Worm (Caenorhabditis elegans): Measurements from ENCODE around the gene flp-11.
A peak's percentile ranks its signal among the peaks of the same experiment; 100 is the strongest.

flp-11 gene

ce11 chrX:4704877-4705276 lies 26.9 kb upstream of the flp-11 start, which contains the start of gene aqp-8:
Gene aqp-8, minus strand, starts transcription at chrX:4704977.
- TF ChIP-seq flt-1 (GFP tag; IDR thresholded peaks at IDR 0.05): no peak

DNA sequence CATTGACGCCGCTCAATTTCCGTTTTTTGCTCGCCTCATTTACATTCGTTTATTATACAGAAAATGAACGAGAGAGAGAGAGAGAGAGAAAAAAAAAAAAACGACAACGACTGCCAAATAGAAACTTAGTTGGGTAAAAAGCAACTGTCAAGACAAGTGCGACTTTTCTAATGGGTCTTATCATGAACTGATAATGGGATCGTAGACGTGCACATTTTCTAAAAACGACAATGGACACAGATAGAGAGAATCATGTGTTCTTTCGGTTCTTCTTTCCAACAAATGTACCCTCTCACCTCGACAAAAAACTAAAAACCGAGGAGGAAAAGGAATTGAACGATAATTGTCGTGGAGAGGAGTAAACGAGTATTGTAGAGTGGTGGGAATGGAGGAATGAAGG lies 22.2 kb upstream of the flp-11 start:
- no peak for TF ChIP-seq hmbx-1 (tag; optimal IDR thresholded peaks at IDR 0.05)
- TF ChIP-seq tbx-37 (GFP tag; conservative IDR thresholded peaks at IDR 0.05): no peak
- TF ChIP-seq hnd-1 (tag; optimal IDR thresholded peaks at IDR 0.05): no peak
- no peak for TF ChIP-seq ceh-36 (tag; optimal IDR thresholded peaks at IDR 0.05)
- no peak for TF ChIP-seq aly-1 (tag; optimal IDR thresholded peaks at IDR 0.05)
- no peak for TF ChIP-seq ceh-13 (GFP tag; optimal IDR thresholded peaks at IDR 0.05)
- TF ChIP-seq ets-7 (tag; optimal IDR thresholded peaks at IDR 0.05): no peak
- no peak for TF ChIP-seq F13C5.2 (tag; optimal IDR thresholded peaks at IDR 0.05)
- no peak for TF ChIP-seq flt-1 (GFP tag; IDR thresholded peaks at IDR 0.05)
- TF ChIP-seq hmg-4 (GFP tag; optimal IDR thresholded peaks at IDR 0.05): no peak
- TF ChIP-seq B0310.2 (tag; optimal IDR thresholded peaks at IDR 0.05): no peak
- no peak for TF ChIP-seq tra-4 (tag; optimal IDR thresholded peaks at IDR 0.05)
- TF ChIP-seq tbx-11 (GFP tag; IDR thresholded peaks at IDR 0.05): no peak
- no peak for TF ChIP-seq ama-1 (optimal IDR thresholded peaks at IDR 0.05)
- no peak for TF ChIP-seq pes-1 (GFP tag; IDR thresholded peaks at IDR 0.05)

- TF ChIP-seq B0310.2 (tag; optimal IDR thresholded peaks at IDR 0.05): no peak
- TF ChIP-seq sea-1 (GFP tag; conservative IDR thresholded peaks at IDR 0.05): no peak
- no peak for TF ChIP-seq tra-4 (tag; optimal IDR thresholded peaks at IDR 0.05)
- TF ChIP-seq ama-1 (optimal IDR thresholded peaks at IDR 0.05): no peak
- no peak for TF ChIP-seq hmbx-1 (tag; optimal IDR thresholded peaks at IDR 0.05)
- no peak for TF ChIP-seq tbx-11 (GFP tag; IDR thresholded peaks at IDR 0.05)
- peak; percentile 47 for TF ChIP-seq hmg-4 (GFP tag; optimal IDR thresholded peaks at IDR 0.05)
- no peak for TF ChIP-seq pes-1 (GFP tag; IDR thresholded peaks at IDR 0.05)
- TF ChIP-seq tbx-37 (GFP tag; conservative IDR thresholded peaks at IDR 0.05): no peak
- TF ChIP-seq aly-1 (tag; optimal IDR thresholded peaks at IDR 0.05): no peak
- TF ChIP-seq ceh-13 (GFP tag; optimal IDR thresholded peaks at IDR 0.05): no peak
- no peak for TF ChIP-seq scrt-1 (GFP tag; IDR thresholded peaks at IDR 0.05)
- TF ChIP-seq flt-1 (GFP tag; IDR thresholded peaks at IDR 0.05): no peak
- peak; percentile 28 for TF ChIP-seq F13C5.2 (tag; optimal IDR thresholded peaks at IDR 0.05)
- no peak for TF ChIP-seq hnd-1 (tag; optimal IDR thresholded peaks at IDR 0.05)
- TF ChIP-seq ceh-36 (tag; optimal IDR thresholded peaks at IDR 0.05): no peak
- TF ChIP-seq ets-7 (tag; optimal IDR thresholded peaks at IDR 0.05): no peak
Measured at ce11 chrX:4699411-4700050, 21.6 kb upstream of the flp-11 start, which contains the start of gene hyl-2. Gene hyl-2, minus strand, starts transcription at chrX:4699461.

DNA sequence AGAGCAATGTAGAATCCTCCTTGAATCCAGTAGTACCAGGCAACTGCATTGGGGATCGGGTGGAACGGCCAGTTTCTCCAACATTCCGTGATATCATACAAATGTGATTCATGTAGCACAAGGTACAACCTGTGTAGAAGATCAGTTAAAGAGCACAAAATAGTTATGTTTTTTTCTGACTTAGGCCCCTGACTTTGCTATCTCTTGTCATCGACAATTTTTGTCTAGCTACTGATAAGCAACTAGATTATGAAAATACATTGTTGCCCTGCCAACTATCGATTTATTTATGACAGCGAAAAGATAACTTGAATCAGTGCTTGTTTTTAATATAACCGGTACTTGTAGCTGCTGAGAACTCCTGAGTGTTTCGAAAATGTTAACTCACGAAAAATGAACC lies 20.3 kb upstream of the flp-11 start:
- TF ChIP-seq ama-1 (optimal IDR thresholded peaks at IDR 0.05) (no peak), B0310.2 (tag; optimal IDR thresholded peaks at IDR 0.05) (no peak), tbx-11 (GFP tag; IDR thresholded peaks at IDR 0.05) (no peak), hmg-4 (GFP tag; optimal IDR thresholded peaks at IDR 0.05) (no peak), hmbx-1 (tag; optimal IDR thresholded peaks at IDR 0.05) (no peak), hnd-1 (tag; optimal IDR thresholded peaks at IDR 0.05) (no peak), scrt-1 (GFP tag; IDR thresholded peaks at IDR 0.05) (no peak), pes-1 (GFP tag; IDR thresholded peaks at IDR 0.05) (no peak), sea-1 (GFP tag; conservative IDR thresholded peaks at IDR 0.05) (no peak), ceh-36 (tag; optimal IDR thresholded peaks at IDR 0.05) (no peak), tra-4 (tag; optimal IDR thresholded peaks at IDR 0.05) (no peak)

DNA sequence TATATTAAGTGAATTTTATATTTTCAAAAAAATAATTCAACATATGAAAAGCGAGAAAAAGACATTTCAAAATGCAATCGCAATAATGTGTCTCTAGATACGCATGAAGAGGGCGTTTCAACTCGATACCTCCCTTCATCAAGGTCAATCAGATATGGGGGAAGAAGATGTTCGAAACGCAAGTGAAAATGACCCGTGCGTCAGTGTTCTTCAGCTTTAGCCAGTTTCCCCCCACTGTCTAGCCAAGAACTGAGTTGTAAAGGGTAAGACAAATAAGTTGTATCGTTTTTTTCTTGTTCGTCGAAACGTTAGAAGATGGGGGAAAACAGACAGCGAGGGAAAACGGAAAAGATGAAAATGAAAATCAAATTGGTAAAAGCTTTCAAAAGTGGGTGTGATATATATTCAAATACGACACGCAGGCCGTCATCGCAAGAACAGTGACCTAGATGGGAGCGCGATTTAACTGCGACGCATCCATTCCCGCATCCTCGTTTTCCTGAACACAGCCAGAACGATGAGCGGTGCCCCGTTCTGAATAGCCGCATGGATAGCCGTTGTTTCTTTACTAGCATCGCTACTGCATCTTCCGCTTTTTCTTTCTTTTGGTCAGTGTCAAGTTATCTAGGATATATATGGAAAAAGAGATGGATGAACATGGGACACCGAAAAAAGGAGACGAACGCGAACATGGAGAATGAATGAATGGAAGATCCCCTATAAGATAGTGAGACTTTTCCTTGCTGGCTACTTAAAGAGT lies 16.9 kb upstream of the flp-11 start:
- TF ChIP-seq flt-1 (GFP tag; IDR thresholded peaks at IDR 0.05) (no peak), sea-1 (GFP tag; conservative IDR thresholded peaks at IDR 0.05) (no peak), ceh-13 (GFP tag; optimal IDR thresholded peaks at IDR 0.05) (no peak), ama-1 (optimal IDR thresholded peaks at IDR 0.05) (no peak), hnd-1 (tag; optimal IDR thresholded peaks at IDR 0.05) (no peak), B0310.2 (tag; optimal IDR thresholded peaks at IDR 0.05) (no peak), tbx-37 (GFP tag; conservative IDR thresholded peaks at IDR 0.05) (no peak), tra-4 (tag; optimal IDR thresholded peaks at IDR 0.05) (no peak)

DNA sequence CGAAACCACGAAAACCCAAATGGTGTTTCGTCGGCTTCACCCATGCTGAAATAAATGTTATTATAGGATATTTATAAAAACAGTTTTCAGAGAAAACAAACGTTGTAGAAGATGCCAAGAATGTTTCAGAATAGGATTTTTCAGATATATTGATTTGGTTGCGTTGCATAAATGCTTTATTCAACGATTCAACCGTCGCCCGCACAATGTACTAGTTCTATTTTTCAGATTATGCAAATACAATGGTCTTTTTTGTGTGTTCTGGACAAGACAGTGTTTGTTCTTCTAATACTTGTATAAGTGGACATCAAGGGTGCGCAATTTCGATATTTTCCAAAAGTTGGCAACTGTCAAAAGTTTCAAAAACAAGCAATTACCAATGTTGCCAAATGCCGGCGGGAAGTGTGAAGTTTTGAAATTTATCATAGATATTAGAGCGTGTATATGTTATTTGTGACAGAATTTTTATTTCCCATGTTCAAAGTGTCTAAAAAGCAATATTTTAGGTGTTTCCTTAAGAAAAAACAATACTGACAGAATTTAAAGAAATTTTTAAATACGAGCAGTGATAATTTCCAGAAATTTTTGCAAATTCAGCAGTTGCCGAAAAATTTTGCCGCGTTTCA lies 13.3 kb upstream of the flp-11 start, which contains the start of gene K02G10.5:
TSS of gene K02G10.5 (minus strand) at position 51 of the 626 bp plus-strand sequence.
- TF ChIP-seq ceh-36 (tag; optimal IDR thresholded peaks at IDR 0.05) (no peak), hmg-4 (GFP tag; optimal IDR thresholded peaks at IDR 0.05) (no peak), tbx-11 (GFP tag; IDR thresholded peaks at IDR 0.05) (no peak), sea-1 (GFP tag; conservative IDR thresholded peaks at IDR 0.05) (no peak), tbx-37 (GFP tag; conservative IDR thresholded peaks at IDR 0.05) (no peak), ama-1 (optimal IDR thresholded peaks at IDR 0.05) (no peak), B0310.2 (tag; optimal IDR thresholded peaks at IDR 0.05) (no peak), hnd-1 (tag; optimal IDR thresholded peaks at IDR 0.05) (no peak), hmbx-1 (tag; optimal IDR thresholded peaks at IDR 0.05) (no peak), scrt-1 (GFP tag; IDR thresholded peaks at IDR 0.05) (no peak), F13C5.2 (tag; optimal IDR thresholded peaks at IDR 0.05) (no peak), aly-1 (tag; optimal IDR thresholded peaks at IDR 0.05) (no peak), ets-7 (tag; optimal IDR thresholded peaks at IDR 0.05) (no peak), ceh-13 (GFP tag; optimal IDR thresholded peaks at IDR 0.05) (no peak), tra-4 (tag; optimal IDR thresholded peaks at IDR 0.05) (no peak), flt-1 (GFP tag; IDR thresholded peaks at IDR 0.05) (no peak), pes-1 (GFP tag; IDR thresholded peaks at IDR 0.05) (no peak)

- TF ChIP-seq scrt-1 (GFP tag; IDR thresholded peaks at IDR 0.05): no peak
- no peak for TF ChIP-seq hmg-4 (GFP tag; optimal IDR thresholded peaks at IDR 0.05)
- no peak for TF ChIP-seq F13C5.2 (tag; optimal IDR thresholded peaks at IDR 0.05)
- TF ChIP-seq hmbx-1 (tag; optimal IDR thresholded peaks at IDR 0.05): no peak
- no peak for TF ChIP-seq ets-7 (tag; optimal IDR thresholded peaks at IDR 0.05)
- TF ChIP-seq ama-1 (optimal IDR thresholded peaks at IDR 0.05): no peak
- TF ChIP-seq B0310.2 (tag; optimal IDR thresholded peaks at IDR 0.05): no peak
- TF ChIP-seq hnd-1 (tag; optimal IDR thresholded peaks at IDR 0.05): no peak
- no peak for TF ChIP-seq flt-1 (GFP tag; IDR thresholded peaks at IDR 0.05)
- TF ChIP-seq sea-1 (GFP tag; conservative IDR thresholded peaks at IDR 0.05): no peak
- no peak for TF ChIP-seq ceh-13 (GFP tag; optimal IDR thresholded peaks at IDR 0.05)
- no peak for TF ChIP-seq tbx-37 (GFP tag; conservative IDR thresholded peaks at IDR 0.05)
- no peak for TF ChIP-seq tra-4 (tag; optimal IDR thresholded peaks at IDR 0.05)
- no peak for TF ChIP-seq ceh-36 (tag; optimal IDR thresholded peaks at IDR 0.05)
- no peak for TF ChIP-seq pes-1 (GFP tag; IDR thresholded peaks at IDR 0.05)
- TF ChIP-seq aly-1 (tag; optimal IDR thresholded peaks at IDR 0.05): no peak
- no peak for TF ChIP-seq tbx-11 (GFP tag; IDR thresholded peaks at IDR 0.05)
Measured at ce11 chrX:4685579-4685978, 7.7 kb upstream of the flp-11 start.
